Worm (Caenorhabditis elegans) whole organism, early embryonic: Measurements from ENCODE around the gene C05B5.11.

Experiments
- B0310.2 ChIP-seq: sonication (generic microtip); optimal IDR thresholded peaks from 2 replicates; lab custom pipeline; 2016; ENCODE audit warnings: mild to moderate bottlenecking, missing genetic modification characterization, missing compliant biosample characterization
- ama-1 ChIP-seq: fragments of 150-350 bp; optimal IDR thresholded peaks from 2 replicates; lab custom pipeline; 2014
- ceh-13 ChIP-seq: fragments of 200-800 bp; sonication (Bioruptor generic); optimal IDR thresholded peaks from 2 replicates; lab custom pipeline; 2018; ENCODE audit warnings: mild to moderate bottlenecking, missing genetic modification characterization, missing compliant biosample characterization
- ets-7 ChIP-seq: sonication (generic microtip); optimal IDR thresholded peaks from 2 replicates; lab custom pipeline; 2016; ENCODE audit warnings: missing genotype, missing genetic modification characterization, missing compliant biosample characterization
- hnd-1 ChIP-seq: sonication (generic microtip); optimal IDR thresholded peaks from 2 replicates; lab custom pipeline; 2016; ENCODE audit warnings: missing genetic modification characterization, missing compliant biosample characterization
- tra-4 ChIP-seq: sonication (generic microtip); optimal IDR thresholded peaks from 2 replicates; lab custom pipeline; 2017; ENCODE audit warnings: missing genetic modification characterization, missing compliant biosample characterization

DNA sequence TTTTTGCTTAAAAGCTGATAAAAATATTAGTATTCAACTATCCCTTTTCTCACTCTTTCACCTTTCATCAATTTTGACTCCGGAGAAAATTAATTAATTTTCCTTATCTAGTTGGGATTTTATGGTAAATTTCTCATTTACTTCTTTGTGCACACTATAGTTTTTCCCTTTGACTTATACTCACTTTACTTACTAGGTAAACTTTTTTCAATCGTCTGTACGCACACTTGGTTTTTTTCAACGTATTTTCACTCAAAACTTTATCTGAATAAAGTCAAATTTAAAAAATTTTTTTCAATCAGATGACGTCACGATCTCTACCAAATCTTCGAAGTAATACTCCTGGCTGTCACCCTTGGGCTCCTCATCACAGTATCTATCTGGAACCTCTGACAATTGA is 7.8 kb downstream of the C05B5.11 start, which contains the start of gene C05B5.16:
- TF ChIP-seq ets-7 (tag; lab: Kevin White, UChicago) = no peak
- no peak for TF ChIP-seq tra-4 (tag; lab: Kevin White, UChicago)
- TF ChIP-seq B0310.2 (tag; lab: Kevin White, UChicago) = no peak
- no peak for TF ChIP-seq hnd-1
- TF ChIP-seq ama-1 (lab: Kevin White, UChicago) = no peak
- TF ChIP-seq ceh-13 = no peak
